Fruit fly (Drosophila melanogaster) whole organism, prepupa: Measurements from ENCODE around the gene SmydA-8.

Source experiments
- Blimp-1 ChIP-seq: fragments of 200-800 bp; sonication (Bioruptor generic); optimal IDR thresholded peaks from 3 replicates; lab custom pipeline; 2017; ENCODE audit warnings: missing biosample characterization, missing genetic modification characterization, mild to moderate bottlenecking, moderate library complexity, missing genetic modification reagents
- CG10669 ChIP-seq: fragments of 200-800 bp; sonication (Bioruptor generic); optimal IDR thresholded peaks from 3 replicates; lab custom pipeline; 2018; ENCODE audit warnings: missing biosample characterization, mild to moderate bottlenecking, missing genetic modification characterization, moderate library complexity
- CG11762 ChIP-seq: fragments of 200-800 bp; sonication (Bioruptor generic); optimal IDR thresholded peaks from 3 replicates; lab custom pipeline; 2016; ENCODE audit warnings: missing biosample characterization, missing genetic modification characterization; ENCODE audit not compliant: insufficient read depth
- CG1621 ChIP-seq: fragments of 200-800 bp; sonication (Bioruptor generic); optimal IDR thresholded peaks from 3 replicates; lab custom pipeline; 2018; ENCODE audit warnings: missing biosample characterization, mild to moderate bottlenecking, missing genetic modification characterization
- CG6854 ChIP-seq: fragments of 200-800 bp; sonication (Bioruptor generic); optimal IDR thresholded peaks from 2 replicates; lab custom pipeline; 2017; ENCODE audit warnings: missing biosample characterization, mild to moderate bottlenecking, missing genetic modification characterization
- CG9139 ChIP-seq: fragments of 200-800 bp; sonication (Bioruptor generic); optimal IDR thresholded peaks from 3 replicates; lab custom pipeline; 2017; ENCODE audit warnings: missing biosample characterization, mild to moderate bottlenecking, missing genetic modification characterization
- Ets96B ChIP-seq: fragments of 200-800 bp; optimal IDR thresholded peaks from 2 replicates; lab custom pipeline; 2019; ENCODE audit warnings: missing biosample characterization, mild to moderate bottlenecking, missing genetic modification characterization, moderate library complexity
- Hr39 ChIP-seq: fragments of 200-800 bp; sonication (Bioruptor generic); optimal IDR thresholded peaks from 2 replicates; lab custom pipeline; 2016; ENCODE audit warnings: missing biosample characterization, missing genetic modification characterization
- cyc ChIP-seq: fragments of 200-800 bp; sonication (Bioruptor generic); optimal IDR thresholded peaks from 3 replicates; lab custom pipeline; 2016; ENCODE audit warnings: missing biosample characterization, missing genetic modification characterization
- svp ChIP-seq: fragments of 200-800 bp; sonication (Bioruptor generic); peaks from one replicate; lab custom pipeline; 2016; ENCODE audit warnings: missing biosample characterization, missing genetic modification characterization
- vri ChIP-seq: fragments of 200-800 bp; sonication (Bioruptor generic); optimal IDR thresholded peaks from 3 replicates; lab custom pipeline; 2016; ENCODE audit warnings: missing biosample characterization, mild to moderate bottlenecking, missing genetic modification characterization

DNA sequence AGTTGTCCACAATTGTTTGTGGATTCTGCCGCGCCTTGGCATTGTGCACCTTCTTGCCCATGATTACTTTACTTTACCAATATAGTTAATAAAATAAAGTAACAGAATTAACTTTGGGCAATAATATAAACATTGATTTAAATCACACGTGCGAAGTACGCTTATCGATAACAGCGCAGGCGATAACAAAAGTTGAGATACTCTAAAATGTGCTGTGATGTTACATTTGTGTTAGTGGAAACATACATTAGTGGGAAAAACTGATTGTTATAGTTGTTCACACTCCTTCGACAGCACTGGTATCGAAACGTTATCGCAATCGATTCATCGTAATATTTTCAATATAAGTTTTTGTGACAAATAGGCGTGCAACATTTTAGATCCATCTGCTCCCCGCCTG, 28.2 kb upstream of the SmydA-8 start, which contains the start of gene kz:
- TF ChIP-seq CG6854 (GFP tag; lab: Kevin White, UChicago) (no peak), CG9139 (GFP tag; lab: Kevin White, UChicago) (no peak), Hr39 (GFP tag; lab: Kevin White, UChicago) (no peak), Blimp-1 (no peak), cyc (no peak), CG10669 (GFP tag; lab: Kevin White, UChicago) (no peak), vri (GFP tag; lab: Kevin White, UChicago) (no peak), CG11762 (no peak), svp (GFP tag; lab: Kevin White, UChicago) (no peak), CG1621 (tag; lab: Kevin White, UChicago) (no peak), Ets96B (tag; lab: Kevin White, UChicago) (no peak)
